Worm (Caenorhabditis elegans) whole organism, early embryonic: Measurements from ENCODE around the gene T21D12.11.

Experiments used
- B0310.2 ChIP-seq: sonication (generic microtip); optimal IDR thresholded peaks from 2 replicates; lab custom pipeline; 2016; ENCODE audit warnings: mild to moderate bottlenecking, missing genetic modification characterization, missing compliant biosample characterization
- F13C5.2 ChIP-seq: sonication (generic microtip); optimal IDR thresholded peaks from 2 replicates; lab custom pipeline; 2017; ENCODE audit warnings: mild to moderate bottlenecking, missing genetic modification characterization, inconsistent platforms, missing compliant biosample characterization
- aly-1 ChIP-seq: sonication (generic microtip); optimal IDR thresholded peaks from 2 replicates; lab custom pipeline; 2016; ENCODE audit warnings: missing genetic modification characterization, missing compliant biosample characterization
- ama-1 ChIP-seq: fragments of 150-350 bp; optimal IDR thresholded peaks from 2 replicates; lab custom pipeline; 2014
- ceh-13 ChIP-seq: fragments of 200-800 bp; sonication (Bioruptor generic); optimal IDR thresholded peaks from 2 replicates; lab custom pipeline; 2018; ENCODE audit warnings: mild to moderate bottlenecking, missing genetic modification characterization, missing compliant biosample characterization
- ceh-36 ChIP-seq: sonication (generic microtip); optimal IDR thresholded peaks from 2 replicates; lab custom pipeline; 2016; ENCODE audit warnings: missing genetic modification characterization, inconsistent platforms, missing compliant biosample characterization
- ets-7 ChIP-seq: sonication (generic microtip); optimal IDR thresholded peaks from 2 replicates; lab custom pipeline; 2016; ENCODE audit warnings: missing genotype, missing genetic modification characterization, missing compliant biosample characterization
- flt-1 ChIP-seq: fragments of 200-800 bp; sonication (Bioruptor generic); IDR thresholded peaks from 2 replicates; pipeline ENCODE4 v1.3.6; 2022; ENCODE audit warnings: missing genetic modification characterization, missing compliant biosample characterization
- hmbx-1 ChIP-seq: sonication (generic microtip); optimal IDR thresholded peaks from 2 replicates; lab custom pipeline; 2016; ENCODE audit warnings: mild to moderate bottlenecking, missing genetic modification characterization, missing compliant biosample characterization
- hmg-4 ChIP-seq: fragments of 200-800 bp; sonication (Bioruptor generic); optimal IDR thresholded peaks from 2 replicates; lab custom pipeline; 2018; ENCODE audit warnings: mild to moderate bottlenecking, missing genetic modification characterization, missing compliant biosample characterization
- hnd-1 ChIP-seq: sonication (generic microtip); optimal IDR thresholded peaks from 2 replicates; lab custom pipeline; 2016; ENCODE audit warnings: missing genetic modification characterization, missing compliant biosample characterization
- pes-1 ChIP-seq: fragments of 200-800 bp; sonication (Bioruptor generic); IDR thresholded peaks from 2 replicates; pipeline ENCODE4 v1.3.6; 2022; ENCODE audit warnings: missing genetic modification reagents, missing genetic modification characterization, missing compliant biosample characterization
- scrt-1 ChIP-seq: fragments of 200-800 bp; sonication (Bioruptor generic); IDR thresholded peaks from 2 replicates; pipeline ENCODE4 v1.3.6; 2022; ENCODE audit warnings: missing genetic modification characterization, missing compliant biosample characterization
- sea-1 ChIP-seq: fragments of 200-800 bp; sonication (Bioruptor generic); conservative IDR thresholded peaks from 2 replicates; pipeline ENCODE4 v1.3.6; 2022; ENCODE audit warnings: missing genetic modification characterization, missing compliant biosample characterization
- tbx-11 ChIP-seq: fragments of 200-800 bp; sonication (Bioruptor generic); IDR thresholded peaks from 2 replicates; pipeline ENCODE4 v1.3.6; 2022; ENCODE audit warnings: missing genetic modification characterization, missing compliant biosample characterization
- tbx-37 ChIP-seq: fragments of 200-800 bp; sonication (Bioruptor generic); conservative IDR thresholded peaks from 2 replicates; pipeline ENCODE4 v1.3.6; 2022; ENCODE audit warnings: missing genetic modification reagents, missing genetic modification characterization, missing compliant biosample characterization
- tra-4 ChIP-seq: sonication (generic microtip); optimal IDR thresholded peaks from 2 replicates; lab custom pipeline; 2017; ENCODE audit warnings: missing genetic modification characterization, missing compliant biosample characterization

Gene T21D12.11

ce11 chrIV:264182-264709 is 5.0 kb upstream of the T21D12.11 start, which contains the start of gene pat-6:
Gene pat-6, minus strand, starts transcription at chrIV:264232.
- TF ChIP-seq ceh-13 (GFP tag; lab: Kevin White, UChicago) (no peak), flt-1 (GFP tag; lab: Robert Waterston, UW) (no peak), tbx-37 (GFP tag; lab: Robert Waterston, UW) (no peak), ceh-36 (tag; lab: Kevin White, UChicago) (no peak), sea-1 (no peak), tra-4 (no peak), aly-1 (no peak), B0310.2 (no peak), scrt-1 (no peak), ama-1 (lab: Kevin White, UChicago) (no peak), tbx-11 (GFP tag; lab: Robert Waterston, UW) (no peak), F13C5.2 (tag; lab: Kevin White, UChicago) (no peak)

- TF ChIP-seq sea-1 (no peak), F13C5.2 (tag; lab: Kevin White, UChicago) (no peak), scrt-1 (no peak), ceh-13 (GFP tag; lab: Kevin White, UChicago) (no peak), ets-7 (no peak), ceh-36 (tag; lab: Kevin White, UChicago) (no peak), B0310.2 (no peak), pes-1 (GFP tag; lab: Robert Waterston, UW) (no peak), hmg-4 (GFP tag; lab: Kevin White, UChicago) (no peak), tra-4 (no peak), flt-1 (GFP tag; lab: Robert Waterston, UW) (no peak), hnd-1 (tag; lab: Kevin White, UChicago) (no peak), aly-1 (no peak), tbx-37 (GFP tag; lab: Robert Waterston, UW) (no peak), ama-1 (lab: Kevin White, UChicago) (no peak), hmbx-1 (tag; lab: Kevin White, UChicago) (no peak), tbx-11 (GFP tag; lab: Robert Waterston, UW) (no peak)
Observed at ce11 chrIV:266148-266547, 3.1 kb upstream of the T21D12.11 start, which contains the start of gene T21D12.12. Gene T21D12.12, plus strand, starts transcription at chrIV:266448.

ce11 chrIV:273299-273698 is 4.1 kb downstream of the T21D12.11 start, which contains the start of gene srh-282:
Gene srh-282, minus strand, starts transcription at chrIV:273399.
- TF ChIP-seq aly-1 (no peak), pes-1 (GFP tag; lab: Robert Waterston, UW) (no peak), sea-1 (no peak), ceh-36 (tag; lab: Kevin White, UChicago) (no peak), ama-1 (lab: Kevin White, UChicago) (no peak), hmbx-1 (tag; lab: Kevin White, UChicago) (no peak), flt-1 (GFP tag; lab: Robert Waterston, UW) (no peak), hnd-1 (tag; lab: Kevin White, UChicago) (no peak), tbx-11 (GFP tag; lab: Robert Waterston, UW) (no peak), hmg-4 (GFP tag; lab: Kevin White, UChicago) (no peak), F13C5.2 (tag; lab: Kevin White, UChicago) (no peak)

- TF ChIP-seq tra-4 (no peak), tbx-37 (GFP tag; lab: Robert Waterston, UW) (no peak), ama-1 (lab: Kevin White, UChicago) (no peak), pes-1 (GFP tag; lab: Robert Waterston, UW) (no peak), ceh-13 (GFP tag; lab: Kevin White, UChicago) (no peak), aly-1 (no peak), ets-7 (no peak), flt-1 (GFP tag; lab: Robert Waterston, UW) (no peak), hmg-4 (GFP tag; lab: Kevin White, UChicago) (no peak), ceh-36 (tag; lab: Kevin White, UChicago) (no peak), scrt-1 (no peak), B0310.2 (no peak), hnd-1 (tag; lab: Kevin White, UChicago) (no peak), sea-1 (no peak), hmbx-1 (tag; lab: Kevin White, UChicago) (no peak), tbx-11 (GFP tag; lab: Robert Waterston, UW) (no peak), F13C5.2 (tag; lab: Kevin White, UChicago) (no peak)
Observed at ce11 chrIV:274185-274584, 5.0 kb downstream of the T21D12.11 start, which contains the start of gene sma-10. Gene sma-10, plus strand, starts transcription at chrIV:274420.

ce11 chrIV:275146-275545 is 5.9 kb downstream of the T21D12.11 start:
- no peak for TF ChIP-seq ets-7
- TF ChIP-seq B0310.2: no peak
- no peak for TF ChIP-seq flt-1 (GFP tag; lab: Robert Waterston, UW)
- no peak for TF ChIP-seq aly-1
- TF ChIP-seq pes-1 (GFP tag; lab: Robert Waterston, UW): no peak
- TF ChIP-seq ceh-36 (tag; lab: Kevin White, UChicago): no peak
- TF ChIP-seq hmbx-1 (tag; lab: Kevin White, UChicago): no peak
- no peak for TF ChIP-seq sea-1
- TF ChIP-seq tbx-37 (GFP tag; lab: Robert Waterston, UW): no peak
- TF ChIP-seq hnd-1 (tag; lab: Kevin White, UChicago): no peak
- no peak for TF ChIP-seq ama-1 (lab: Kevin White, UChicago)
- no peak for TF ChIP-seq F13C5.2 (tag; lab: Kevin White, UChicago)
- no peak for TF ChIP-seq ceh-13 (GFP tag; lab: Kevin White, UChicago)
- TF ChIP-seq scrt-1: no peak
- no peak for TF ChIP-seq hmg-4 (GFP tag; lab: Kevin White, UChicago)
- TF ChIP-seq tbx-11 (GFP tag; lab: Robert Waterston, UW): no peak
- TF ChIP-seq tra-4: no peak

ce11 chrIV:278284-278683 is 9.1 kb downstream of the T21D12.11 start:
- TF ChIP-seq pes-1 (GFP tag; lab: Robert Waterston, UW): no peak
- TF ChIP-seq hmg-4 (GFP tag; lab: Kevin White, UChicago): no peak
- no peak for TF ChIP-seq sea-1
- TF ChIP-seq F13C5.2 (tag; lab: Kevin White, UChicago): no peak
- no peak for TF ChIP-seq hmbx-1 (tag; lab: Kevin White, UChicago)

- TF ChIP-seq aly-1: no peak
- no peak for TF ChIP-seq ets-7
Observed at ce11 chrIV:282008-282407, 12.8 kb downstream of the T21D12.11 start.
